Fruit fly (Drosophila melanogaster): ENCODE results near the gene Cpr78Cc.

- TF ChIP-seq usp (GFP tag; optimal IDR thresholded peaks at IDR 0.05) (no peak), psq (optimal IDR thresholded peaks at IDR 0.05) (no peak)
Measured at dm6 chr3L:21298375-21298774, 2.0 kb upstream of the Cpr78Cc start, which contains the start of gene CG43702.

Measured in whole organism.